Worm (Caenorhabditis elegans) whole organism, L4 larva: Measurements from ENCODE around the gene K04G7.1.
A peak's percentile ranks its signal among the peaks of the same experiment; 100 is the strongest.

ENCODE experiments used
- D1046.2 ChIP-seq: fragments of 200-800 bp; sonication (Bioruptor generic); IDR thresholded peaks from 2 replicates; pipeline ENCODE4 v1.3.6; 2022; ENCODE audit warnings: missing genetic modification characterization, missing compliant biosample characterization
- F37D6.2 ChIP-seq: sonication (generic microtip); optimal IDR thresholded peaks from 2 replicates; lab custom pipeline; 2016; ENCODE audit warnings: mild to moderate bottlenecking, missing genetic modification characterization, missing compliant biosample characterization
- F44E2.7 ChIP-seq: fragments of 200-800 bp; sonication (Bioruptor generic); IDR thresholded peaks from 2 replicates; pipeline ENCODE4 v2.1.2; 2022; ENCODE audit warnings: missing genetic modification characterization, missing compliant biosample characterization
- F49E8.2 ChIP-seq: sonication (generic microtip); optimal IDR thresholded peaks from 2 replicates; lab custom pipeline; 2016; ENCODE audit warnings: missing compliant biosample characterization, mild to moderate bottlenecking, missing genetic modification characterization, borderline replicate concordance
- R02D3.7 ChIP-seq: fragments of 150-350 bp; sonication (generic microtip); optimal IDR thresholded peaks from 3 replicates; lab custom pipeline; 2014; ENCODE audit warnings: missing biosample characterization, missing genetic modification characterization
- T20F7.1 ChIP-seq: fragments of 200-800 bp; sonication (Bioruptor generic); optimal IDR thresholded peaks from 2 replicates; lab custom pipeline; 2018; ENCODE audit warnings: mild to moderate bottlenecking, missing genetic modification characterization, missing compliant biosample characterization
- Y48G9A.11 ChIP-seq: fragments of 200-800 bp; sonication (Bioruptor generic); IDR thresholded peaks from 2 replicates; pipeline ENCODE4 v1.3.6; 2022; ENCODE audit warnings: missing genetic modification reagents, missing genetic modification characterization, missing compliant biosample characterization
- Y75B8A.6 ChIP-seq: fragments of 200-800 bp; sonication (Bioruptor generic); IDR thresholded peaks from 2 replicates; pipeline ENCODE4 v1.3.6; 2022; ENCODE audit warnings: missing genetic modification reagents, missing genetic modification characterization, missing compliant biosample characterization
- ceh-20 ChIP-seq: fragments of 200-800 bp; sonication (Bioruptor generic); IDR thresholded peaks from 2 replicates; pipeline ENCODE4 v1.3.6; 2022; ENCODE audit warnings: missing genetic modification reagents, missing genetic modification characterization, missing compliant biosample characterization
- ceh-28 ChIP-seq: fragments of 150-350 bp; optimal IDR thresholded peaks from 2 replicates; lab custom pipeline; 2014; ENCODE audit warnings: missing biosample characterization, missing genetic modification reagents, missing genetic modification characterization
- ceh-44 ChIP-seq: fragments of 200-800 bp; sonication (Bioruptor generic); IDR thresholded peaks from 2 replicates; pipeline ENCODE4 v1.3.6; 2022; ENCODE audit warnings: missing genetic modification reagents, missing genetic modification characterization, missing compliant biosample characterization
- ceh-82 ChIP-seq: sonication (generic microtip); optimal IDR thresholded peaks from 2 replicates; lab custom pipeline; 2017; ENCODE audit warnings: missing biosample characterization, missing genetic modification characterization
- ctbp-1 ChIP-seq: fragments of 200-800 bp; sonication (Bioruptor generic); IDR thresholded peaks from 2 replicates; pipeline ENCODE4 v1.3.6; 2022; ENCODE audit warnings: missing genetic modification reagents, missing genetic modification characterization, missing compliant biosample characterization
- daf-16 ChIP-seq, 3 experiments: sonication (generic microtip); optimal IDR thresholded peaks; 2 replicates each; lab custom pipeline; 2016 to 2017; ENCODE audit warnings: missing genetic modification characterization in 3 of 3, missing genetic modification reagents in 3 of 3, mild to moderate bottlenecking in 2 of 3, missing compliant biosample characterization in 2 of 3, missing biosample characterization in 1 of 3, moderate library complexity in 1 of 3
- dmd-6 ChIP-seq: fragments of 200-800 bp; sonication (Bioruptor generic); IDR thresholded peaks from 2 replicates; pipeline ENCODE4 v1.3.6; 2022; ENCODE audit warnings: missing genetic modification reagents, missing genetic modification characterization, missing compliant biosample characterization
- dmd-8 ChIP-seq: fragments of 200-800 bp; sonication (Bioruptor generic); IDR thresholded peaks from 2 replicates; pipeline ENCODE4 v1.3.6; 2022; ENCODE audit warnings: missing genetic modification characterization, missing compliant biosample characterization
- dve-1 ChIP-seq: sonication (generic microtip); optimal IDR thresholded peaks from 2 replicates; lab custom pipeline; 2017; ENCODE audit warnings: antibody characterized with exemption, mild to moderate bottlenecking, missing genetic modification characterization, missing compliant biosample characterization; ENCODE audit not compliant: insufficient read depth
- egl-27 ChIP-seq: sonication (generic microtip); optimal IDR thresholded peaks from 3 replicates; lab custom pipeline; 2017; ENCODE audit warnings: missing biosample characterization, missing genetic modification reagents, missing genetic modification characterization
- fkh-10 ChIP-seq: fragments of 150-350 bp; optimal IDR thresholded peaks from 2 replicates; lab custom pipeline; 2014; ENCODE audit warnings: missing biosample characterization, missing genetic modification reagents, missing genetic modification characterization
- fos-1 ChIP-seq: fragments of 150-350 bp; optimal IDR thresholded peaks from 2 replicates; lab custom pipeline; 2014; ENCODE audit warnings: missing biosample characterization, missing genetic modification characterization
- gei-8 ChIP-seq: fragments of 200-800 bp; sonication (Bioruptor generic); optimal IDR thresholded peaks from 2 replicates; lab custom pipeline; 2018; ENCODE audit warnings: mild to moderate bottlenecking, missing genetic modification characterization, missing compliant biosample characterization
- hlh-11 ChIP-seq: fragments of 200-800 bp; sonication (Bioruptor generic); optimal IDR thresholded peaks from 2 replicates; lab custom pipeline; 2018; ENCODE audit warnings: mild to moderate bottlenecking, missing genetic modification characterization, missing compliant biosample characterization
- jun-1 ChIP-seq: fragments of 150-350 bp; optimal IDR thresholded peaks from 2 replicates; lab custom pipeline; 2014; ENCODE audit warnings: missing biosample characterization, missing genetic modification reagents, missing genetic modification characterization
- lin-1 ChIP-seq: fragments of 200-800 bp; sonication (Bioruptor generic); IDR thresholded peaks from 2 replicates; pipeline ENCODE4 v1.3.6; 2022; ENCODE audit warnings: missing genetic modification reagents, missing genetic modification characterization, missing compliant biosample characterization
- lin-15B ChIP-seq: fragments of 150-350 bp; sonication (generic microtip); optimal IDR thresholded peaks from 3 replicates; lab custom pipeline; 2014; ENCODE audit warnings: missing biosample characterization, missing genetic modification characterization
- lin-29 ChIP-seq: fragments of 200-800 bp; sonication (Bioruptor generic); IDR thresholded peaks from 2 replicates; pipeline ENCODE4 v1.3.6; 2022; ENCODE audit warnings: missing genetic modification reagents, missing genetic modification characterization, missing compliant biosample characterization
- lin-38 ChIP-seq: fragments of 200-800 bp; sonication (Bioruptor generic); IDR thresholded peaks from 2 replicates; pipeline ENCODE4 v1.3.6; 2022; ENCODE audit warnings: missing genetic modification reagents, missing genetic modification characterization, missing compliant biosample characterization
- lin-39 ChIP-seq: fragments of 150-350 bp; optimal IDR thresholded peaks from 2 replicates; lab custom pipeline; 2014; ENCODE audit warnings: missing biosample characterization, missing genetic modification reagents, missing genetic modification characterization
- lsy-2 ChIP-seq, 2 experiments: fragments of 150-350 bp in 1 of 2; sonication (generic microtip) in 1 of 2; optimal IDR thresholded peaks; 2 replicates each; lab custom pipeline; 2014 to 2017; ENCODE audit warnings: missing biosample characterization in 2 of 2, missing genetic modification characterization in 2 of 2
- madf-9 ChIP-seq: fragments of 200-800 bp; sonication (Bioruptor generic); conservative IDR thresholded peaks from 2 replicates; pipeline ENCODE4 v1.3.6; 2022; ENCODE audit warnings: missing genetic modification reagents, missing genetic modification characterization, missing compliant biosample characterization
- mdt-29 ChIP-seq: fragments of 200-800 bp; sonication (Bioruptor generic); IDR thresholded peaks from 2 replicates; pipeline ENCODE4 v1.3.6; 2022; ENCODE audit warnings: missing genetic modification reagents, missing genetic modification characterization, missing compliant biosample characterization
- mep-1 ChIP-seq: fragments of 150-350 bp; sonication (generic microtip); optimal IDR thresholded peaks from 3 replicates; lab custom pipeline; 2014; ENCODE audit warnings: missing biosample characterization, missing genetic modification characterization
- mes-2 ChIP-seq: sonication (generic microtip); optimal IDR thresholded peaks from 2 replicates; lab custom pipeline; 2016; ENCODE audit warnings: missing genotype, mild to moderate bottlenecking, missing genetic modification characterization, missing compliant biosample characterization; ENCODE audit not compliant: poor library complexity, severe bottlenecking
- mxl-3 ChIP-seq: fragments of 200-800 bp; sonication (Bioruptor generic); optimal IDR thresholded peaks from 2 replicates; lab custom pipeline; 2018; ENCODE audit warnings: mild to moderate bottlenecking, missing genetic modification characterization, missing compliant biosample characterization
- nhr-102 ChIP-seq: sonication (generic microtip); optimal IDR thresholded peaks from 2 replicates; lab custom pipeline; 2016; ENCODE audit warnings: mild to moderate bottlenecking, missing genetic modification characterization, moderate library complexity, missing compliant biosample characterization
- nhr-11 ChIP-seq: fragments of 150-350 bp; optimal IDR thresholded peaks from 2 replicates; lab custom pipeline; 2014; ENCODE audit warnings: missing biosample characterization, missing genetic modification characterization
- nhr-237 ChIP-seq: sonication (generic microtip); optimal IDR thresholded peaks from 2 replicates; lab custom pipeline; 2017; ENCODE audit warnings: missing biosample characterization, missing genetic modification characterization
- nhr-76 ChIP-seq: fragments of 150-350 bp; optimal IDR thresholded peaks from 2 replicates; lab custom pipeline; 2014; ENCODE audit warnings: missing biosample characterization, missing genetic modification characterization
- pha-4 ChIP-seq, 2 experiments: fragments of 150-350 bp in 1 of 2; fragments of 200-800 bp in 1 of 2; sonication (Bioruptor generic) in 1 of 2; IDR thresholded peaks in 1 of 2; optimal IDR thresholded peaks in 1 of 2; 2 replicates each; pipeline versions ENCODE4 v1.3.6 to Lab custom; 2014 to 2022; ENCODE audit warnings: missing genetic modification characterization in 2 of 2, missing genetic modification reagents in 2 of 2, missing biosample characterization in 1 of 2, missing compliant biosample characterization in 1 of 2
- pqm-1 ChIP-seq: sonication (generic microtip); optimal IDR thresholded peaks from 2 replicates; lab custom pipeline; 2017; ENCODE audit warnings: missing biosample characterization, missing genetic modification characterization
- rbr-2 ChIP-seq: sonication (generic microtip); optimal IDR thresholded peaks from 2 replicates; lab custom pipeline; 2016; ENCODE audit warnings: missing genotype, missing genetic modification characterization, missing compliant biosample characterization
- set-16 ChIP-seq: fragments of 200-800 bp; sonication (Bioruptor generic); IDR thresholded peaks from 2 replicates; pipeline ENCODE4 v1.3.6; 2022; ENCODE audit warnings: missing genetic modification reagents, missing genetic modification characterization, missing compliant biosample characterization
- snpc-1.2 ChIP-seq: fragments of 200-800 bp; sonication (Bioruptor generic); IDR thresholded peaks from 2 replicates; pipeline ENCODE4 v1.3.6; 2022; ENCODE audit warnings: missing genetic modification reagents, missing genetic modification characterization, missing compliant biosample characterization
- snpc-4 ChIP-seq: fragments of 150-350 bp; optimal IDR thresholded peaks from 2 replicates; lab custom pipeline; 2014; ENCODE audit warnings: missing biosample characterization, missing genetic modification characterization
- tag-97 ChIP-seq: fragments of 200-800 bp; sonication (Bioruptor generic); IDR thresholded peaks from 2 replicates; pipeline ENCODE4 v1.3.6; 2022; ENCODE audit warnings: missing genetic modification characterization, missing compliant biosample characterization
- unc-39 ChIP-seq: sonication (generic microtip); optimal IDR thresholded peaks from 2 replicates; lab custom pipeline; 2017; ENCODE audit warnings: missing biosample characterization, missing genetic modification characterization
- vab-7 ChIP-seq: fragments of 200-800 bp; sonication (Bioruptor generic); IDR thresholded peaks from 2 replicates; pipeline ENCODE4 v1.3.6; 2022; ENCODE audit warnings: missing genetic modification reagents, missing genetic modification characterization, missing compliant biosample characterization
- zfp-2 ChIP-seq: sonication (generic microtip); optimal IDR thresholded peaks from 2 replicates; lab custom pipeline; 2016; ENCODE audit warnings: mild to moderate bottlenecking, missing genetic modification characterization, missing compliant biosample characterization
- zfp-3 ChIP-seq: fragments of 200-800 bp; sonication (Bioruptor generic); conservative IDR thresholded peaks from 2 replicates; pipeline ENCODE4 v1.3.6; 2022; ENCODE audit warnings: missing genetic modification reagents, missing genetic modification characterization, missing compliant biosample characterization
- ztf-7 ChIP-seq: fragments of 150-350 bp; optimal IDR thresholded peaks from 2 replicates; lab custom pipeline; 2014; ENCODE audit warnings: missing biosample characterization, missing genetic modification characterization

K04G7.1 gene

DNA sequence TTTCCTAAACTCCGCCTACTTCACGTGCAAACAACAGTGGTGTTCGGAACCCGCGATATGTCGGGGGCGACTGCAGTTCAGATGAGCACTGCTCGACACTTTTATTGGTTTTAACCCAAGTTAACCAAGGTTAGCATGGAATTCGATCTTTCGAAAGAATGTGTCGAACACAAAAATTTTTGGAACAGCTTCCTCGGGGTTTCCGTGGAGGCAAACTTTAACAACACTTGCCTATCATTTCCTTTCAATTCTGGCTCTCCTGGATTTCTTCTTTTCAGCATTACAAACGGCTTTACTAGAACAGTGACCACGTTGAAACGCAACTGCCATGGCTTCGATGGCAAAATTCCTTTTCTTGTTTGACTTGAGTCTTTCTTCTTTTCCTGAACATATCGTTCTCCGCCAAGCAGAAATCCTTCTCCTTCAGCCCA lies 21.2 kb upstream of the K04G7.1 start (continued):
- peak; percentile 68 for TF ChIP-seq mxl-3 (GFP tag; lab: Kevin White, UChicago)
- TF ChIP-seq vab-7 (GFP tag; lab: Robert Waterston, UW): peak; percentile 36; the same call in 1 of the 2 replicates
- peak; percentile 83 for TF ChIP-seq mep-1 (tag; lab: Kevin White, UChicago)
- no peak for TF ChIP-seq ceh-82
- TF ChIP-seq nhr-11 (tag; lab: Kevin White, UChicago): no peak
- TF ChIP-seq gei-8: no peak
- peak; percentile 89 for TF ChIP-seq F49E8.2 (tag; lab: Kevin White, UChicago)
- no peak for TF ChIP-seq ceh-20 (GFP tag; lab: Robert Waterston, UW)
- no peak for TF ChIP-seq ceh-44 (GFP tag; lab: Robert Waterston, UW)
- no peak for TF ChIP-seq F37D6.2 (tag; lab: Kevin White, UChicago)
- peak; percentile 88 for TF ChIP-seq snpc-4 (tag; lab: Kevin White, UChicago)
- no peak for TF ChIP-seq lin-29 (GFP tag; lab: Robert Waterston, UW)
- peak; percentile 38 for TF ChIP-seq ztf-7
- no peak for TF ChIP-seq nhr-237 (tag; lab: Kevin White, UChicago)
- TF ChIP-seq rbr-2: peak; percentile 39
- peak; percentile 69; the same call in 1 of the 2 replicates for TF ChIP-seq Y75B8A.6
- TF ChIP-seq madf-9 (GFP tag; lab: Robert Waterston, UW): peak; percentile 12; the same call in 1 of the 2 replicates
- no peak for TF ChIP-seq fos-1
- TF ChIP-seq ceh-28 (tag; lab: Kevin White, UChicago): no peak
- no peak for TF ChIP-seq unc-39 (tag; lab: Kevin White, UChicago)
- no peak for TF ChIP-seq lin-39 (tag; lab: Kevin White, UChicago)
- peak; percentile 81 for TF ChIP-seq nhr-102 (tag; lab: Kevin White, UChicago)
- peak; percentile 68 for TF ChIP-seq lin-38 (GFP tag; lab: Robert Waterston, UW)
- TF ChIP-seq daf-16 (GFP tag; optimal IDR thresholded peaks at IDR 0.05; lab: Kevin White, UChicago): peak; percentile 50 to 53
- TF ChIP-seq daf-16 (tag; optimal IDR thresholded peaks at IDR 0.05; lab: Kevin White, UChicago): peak; percentile 78
- TF ChIP-seq lsy-2 (tag; optimal IDR thresholded peaks at IDR 0.05; lab: Kevin White, UChicago): peak in 1 of 2 experiments; percentile 71
- TF ChIP-seq jun-1 (tag; lab: Kevin White, UChicago): no peak
- peak; percentile 73 for TF ChIP-seq hlh-11 (tag; lab: Kevin White, UChicago)
- peak; percentile 69 for TF ChIP-seq T20F7.1
- no peak for TF ChIP-seq set-16 (GFP tag; lab: Robert Waterston, UW)
- no peak for TF ChIP-seq dmd-8 (GFP tag; lab: Robert Waterston, UW)
- TF ChIP-seq dmd-6 (GFP tag; lab: Robert Waterston, UW): peak; percentile 70
- peak; percentile 72; the same call in 1 of the 2 replicates for TF ChIP-seq lin-1 (GFP tag; lab: Robert Waterston, UW)
- peak; percentile 84 for TF ChIP-seq Y48G9A.11 (GFP tag; lab: Robert Waterston, UW)
- 0 out of 2 replicates have a peak, but pooled peaks have one; percentile 58 for TF ChIP-seq D1046.2 (GFP tag; lab: Robert Waterston, UW)
- no peak for TF ChIP-seq tag-97 (GFP tag; lab: Robert Waterston, UW)
- TF ChIP-seq egl-27 (tag; lab: Kevin White, UChicago): peak; percentile 22
- peak; percentile 53 for TF ChIP-seq pqm-1 (tag; lab: Kevin White, UChicago)
- TF ChIP-seq zfp-3 (GFP tag; lab: Robert Waterston, UW): peak; percentile 59; the same call in 1 of the 2 replicates
- TF ChIP-seq zfp-2: no peak
- no peak for TF ChIP-seq nhr-76 (tag; lab: Kevin White, UChicago)
- TF ChIP-seq F44E2.7 (GFP tag; lab: Robert Waterston, UW): no peak
- peak; percentile 28 for TF ChIP-seq lin-15B (tag; lab: Kevin White, UChicago)
- TF ChIP-seq mes-2 (tag; lab: Kevin White, UChicago): peak; percentile 87
- TF ChIP-seq fkh-10 (GFP tag; lab: Kevin White, UChicago): no peak
- peak; percentile 63; the same call in 1 of the 2 replicates for TF ChIP-seq pha-4 (GFP tag; IDR thresholded peaks at IDR 0.05; lab: Robert Waterston, UW)
- TF ChIP-seq pha-4 (tag; optimal IDR thresholded peaks at IDR 0.05; lab: Kevin White, UChicago): no peak
- TF ChIP-seq ctbp-1 (GFP tag; lab: Robert Waterston, UW): no peak
- TF ChIP-seq R02D3.7 (tag; lab: Kevin White, UChicago): no peak
- TF ChIP-seq mdt-29 (GFP tag; lab: Robert Waterston, UW): peak; percentile 84; the same call in 1 of the 2 replicates
- TF ChIP-seq snpc-1.2 (GFP tag; lab: Robert Waterston, UW): peak; percentile 69
- peak; percentile 97 for TF ChIP-seq dve-1
